Worm (Caenorhabditis elegans) whole organism, midembryonic: Measurements from ENCODE around the gene W03H9.2.

ENCODE experiments used
- cog-1 ChIP-seq: sonication (generic microtip); optimal IDR thresholded peaks from 2 replicates; lab custom pipeline; 2016; ENCODE audit warnings: missing genetic modification characterization, missing compliant biosample characterization
- klf-2 ChIP-seq: fragments of 200-800 bp; sonication (Bioruptor generic); conservative IDR thresholded peaks from 2 replicates; pipeline ENCODE4 v1.3.6; 2022; ENCODE audit warnings: missing genetic modification reagents, missing genetic modification characterization, missing compliant biosample characterization
- med-1 ChIP-seq: sonication (generic microtip); optimal IDR thresholded peaks from 2 replicates; lab custom pipeline; 2017; ENCODE audit warnings: missing genetic modification characterization, mild to moderate bottlenecking, missing compliant biosample characterization, antibody characterized with exemption, missing genetic modification reagents; ENCODE audit not compliant: insufficient read depth
- ref-1 ChIP-seq: fragments of 200-800 bp; sonication (Bioruptor generic); conservative IDR thresholded peaks from 2 replicates; pipeline ENCODE4 v1.3.6; 2022; ENCODE audit warnings: missing genetic modification reagents, missing genetic modification characterization, missing compliant biosample characterization
- tab-1 ChIP-seq: fragments of 200-800 bp; sonication (Bioruptor generic); IDR thresholded peaks from 2 replicates; pipeline ENCODE4 v1.3.6; 2022; ENCODE audit warnings: missing genetic modification characterization, missing compliant biosample characterization
- ztf-29 ChIP-seq: fragments of 200-800 bp; sonication (Bioruptor generic); IDR thresholded peaks from 2 replicates; pipeline ENCODE4 v1.3.6; 2022; ENCODE audit warnings: missing genetic modification reagents, missing genetic modification characterization, missing compliant biosample characterization

- no peak for TF ChIP-seq cog-1 (tag; lab: Kevin White, UChicago)
- TF ChIP-seq tab-1 (GFP tag; lab: Robert Waterston, UW), result no peak
- no peak for TF ChIP-seq med-1 (GFP tag; lab: Kevin White, UChicago)
- TF ChIP-seq ref-1 (GFP tag; lab: Robert Waterston, UW), result no peak
- no peak for TF ChIP-seq ztf-29 (GFP tag; lab: Robert Waterston, UW)
- no peak for TF ChIP-seq klf-2 (GFP tag; lab: Robert Waterston, UW)
Observed at ce11 chrII:14129191-14129590, 14.5 kb downstream of the W03H9.2 start.
